Worm (Caenorhabditis elegans) whole organism, L4 larva: ENCODE measurements around the gene str-52.
A peak's percentile ranks its signal among the peaks of the same experiment; 100 is the strongest.

Source experiments
- D1046.2 ChIP-seq: fragments of 200-800 bp; sonication (Bioruptor generic); IDR thresholded peaks from 2 replicates; pipeline ENCODE4 v1.3.6; 2022; ENCODE audit warnings: missing genetic modification characterization, missing compliant biosample characterization
- F26F4.8 ChIP-seq: fragments of 200-800 bp; sonication (Bioruptor generic); conservative IDR thresholded peaks from 2 replicates; pipeline ENCODE4 v1.3.6; 2022; ENCODE audit warnings: missing genetic modification characterization, missing compliant biosample characterization
- F44E2.7 ChIP-seq: fragments of 200-800 bp; sonication (Bioruptor generic); IDR thresholded peaks from 2 replicates; pipeline ENCODE4 v2.1.2; 2022; ENCODE audit warnings: missing genetic modification characterization, missing compliant biosample characterization
- R02D3.7 ChIP-seq: fragments of 150-350 bp; sonication (generic microtip); optimal IDR thresholded peaks from 3 replicates; lab custom pipeline; 2014; ENCODE audit warnings: missing biosample characterization, missing genetic modification characterization
- T20F7.1 ChIP-seq: fragments of 200-800 bp; sonication (Bioruptor generic); optimal IDR thresholded peaks from 2 replicates; lab custom pipeline; 2018; ENCODE audit warnings: mild to moderate bottlenecking, missing genetic modification characterization, missing compliant biosample characterization
- T26A8.4 ChIP-seq: fragments of 200-800 bp; sonication (Bioruptor generic); IDR thresholded peaks from 2 replicates; pipeline ENCODE4 v1.3.6; 2022; ENCODE audit warnings: missing genetic modification characterization, missing compliant biosample characterization
- Y48G9A.11 ChIP-seq: fragments of 200-800 bp; sonication (Bioruptor generic); IDR thresholded peaks from 2 replicates; pipeline ENCODE4 v1.3.6; 2022; ENCODE audit warnings: missing genetic modification reagents, missing genetic modification characterization, missing compliant biosample characterization
- Y5F2A.4 ChIP-seq: fragments of 200-800 bp; sonication (Bioruptor generic); optimal IDR thresholded peaks from 2 replicates; lab custom pipeline; 2018; ENCODE audit warnings: mild to moderate bottlenecking, missing genetic modification characterization, missing compliant biosample characterization
- Y75B8A.6 ChIP-seq: fragments of 200-800 bp; sonication (Bioruptor generic); IDR thresholded peaks from 2 replicates; pipeline ENCODE4 v1.3.6; 2022; ENCODE audit warnings: missing genetic modification reagents, missing genetic modification characterization, missing compliant biosample characterization
- ZK337.2 ChIP-seq: fragments of 200-800 bp; sonication (Bioruptor generic); IDR thresholded peaks from 2 replicates; pipeline ENCODE4 v1.3.6; 2022; ENCODE audit warnings: missing genetic modification reagents, missing genetic modification characterization, missing compliant biosample characterization
- aha-1 ChIP-seq: fragments of 150-350 bp; peaks from one replicate; lab custom pipeline; 2014; ENCODE audit warnings: missing biosample characterization, missing genetic modification characterization
- ama-1 ChIP-seq: fragments of 150-350 bp; optimal IDR thresholded peaks from 2 replicates; lab custom pipeline; 2014; ENCODE audit warnings: inconsistent platforms, mixed read lengths
- arid-1 ChIP-seq: fragments of 200-800 bp; sonication (Bioruptor generic); conservative IDR thresholded peaks from 2 replicates; pipeline ENCODE4 v1.3.6; 2022; ENCODE audit warnings: missing genetic modification reagents, missing genetic modification characterization, missing compliant biosample characterization
- ceh-32 ChIP-seq: sonication (generic microtip); optimal IDR thresholded peaks from 2 replicates; lab custom pipeline; 2016; ENCODE audit warnings: mild to moderate bottlenecking, missing genetic modification characterization, missing compliant biosample characterization; ENCODE audit not compliant: poor library complexity
- ces-1 ChIP-seq: fragments of 150-350 bp; sonication (generic microtip); optimal IDR thresholded peaks from 4 replicates; lab custom pipeline; 2014; ENCODE audit warnings: missing biosample characterization, missing genetic modification reagents, missing genetic modification characterization
- cey-2 ChIP-seq: sonication (generic microtip); optimal IDR thresholded peaks from 3 replicates; lab custom pipeline; 2017; ENCODE audit warnings: missing genetic modification characterization, mild to moderate bottlenecking, missing compliant biosample characterization, antibody characterized with exemption, borderline replicate concordance; ENCODE audit not compliant: insufficient read depth
- ctbp-1 ChIP-seq: fragments of 200-800 bp; sonication (Bioruptor generic); IDR thresholded peaks from 2 replicates; pipeline ENCODE4 v1.3.6; 2022; ENCODE audit warnings: missing genetic modification reagents, missing genetic modification characterization, missing compliant biosample characterization
- dmd-6 ChIP-seq: fragments of 200-800 bp; sonication (Bioruptor generic); IDR thresholded peaks from 2 replicates; pipeline ENCODE4 v1.3.6; 2022; ENCODE audit warnings: missing genetic modification reagents, missing genetic modification characterization, missing compliant biosample characterization
- dmd-8 ChIP-seq: fragments of 200-800 bp; sonication (Bioruptor generic); IDR thresholded peaks from 2 replicates; pipeline ENCODE4 v1.3.6; 2022; ENCODE audit warnings: missing genetic modification characterization, missing compliant biosample characterization
- dmd-9 ChIP-seq: fragments of 200-800 bp; sonication (Bioruptor generic); IDR thresholded peaks from 2 replicates; pipeline ENCODE4 v1.3.6; 2022; ENCODE audit warnings: missing genetic modification reagents, missing genetic modification characterization, missing compliant biosample characterization
- duxl-1 ChIP-seq: sonication (generic microtip); optimal IDR thresholded peaks from 2 replicates; lab custom pipeline; 2016; ENCODE audit warnings: mild to moderate bottlenecking, missing genetic modification characterization, moderate library complexity, missing compliant biosample characterization; ENCODE audit not compliant: poor library complexity
- dve-1 ChIP-seq: sonication (generic microtip); optimal IDR thresholded peaks from 2 replicates; lab custom pipeline; 2017; ENCODE audit warnings: antibody characterized with exemption, mild to moderate bottlenecking, missing genetic modification characterization, missing compliant biosample characterization; ENCODE audit not compliant: insufficient read depth
- fos-1 ChIP-seq: fragments of 150-350 bp; optimal IDR thresholded peaks from 2 replicates; lab custom pipeline; 2014; ENCODE audit warnings: missing biosample characterization, missing genetic modification characterization
- gei-8 ChIP-seq: fragments of 200-800 bp; sonication (Bioruptor generic); optimal IDR thresholded peaks from 2 replicates; lab custom pipeline; 2018; ENCODE audit warnings: mild to moderate bottlenecking, missing genetic modification characterization, missing compliant biosample characterization
- hif-1 ChIP-seq, 2 experiments: sonication (generic microtip); optimal IDR thresholded peaks; 2 replicates each; lab custom pipeline; 2016 to 2017; ENCODE audit warnings: missing compliant biosample characterization in 2 of 2, missing genetic modification characterization in 2 of 2, missing genetic modification reagents in 2 of 2, missing genotype in 2 of 2, mild to moderate bottlenecking in 1 of 2
- hmg-1.1 ChIP-seq: fragments of 200-800 bp; sonication (Bioruptor generic); IDR thresholded peaks from 2 replicates; pipeline ENCODE4 v1.3.6; 2022; ENCODE audit warnings: missing genetic modification reagents, missing genetic modification characterization, missing compliant biosample characterization
- lin-29 ChIP-seq: fragments of 200-800 bp; sonication (Bioruptor generic); IDR thresholded peaks from 2 replicates; pipeline ENCODE4 v1.3.6; 2022; ENCODE audit warnings: missing genetic modification reagents, missing genetic modification characterization, missing compliant biosample characterization
- madf-9 ChIP-seq: fragments of 200-800 bp; sonication (Bioruptor generic); conservative IDR thresholded peaks from 2 replicates; pipeline ENCODE4 v1.3.6; 2022; ENCODE audit warnings: missing genetic modification reagents, missing genetic modification characterization, missing compliant biosample characterization
- mdt-29 ChIP-seq: fragments of 200-800 bp; sonication (Bioruptor generic); IDR thresholded peaks from 2 replicates; pipeline ENCODE4 v1.3.6; 2022; ENCODE audit warnings: missing genetic modification reagents, missing genetic modification characterization, missing compliant biosample characterization
- mxl-2 ChIP-seq: fragments of 200-800 bp; sonication (Bioruptor generic); conservative IDR thresholded peaks from 2 replicates; pipeline ENCODE4 v1.3.6; 2022; ENCODE audit warnings: missing genetic modification reagents, missing genetic modification characterization, missing compliant biosample characterization
- mxl-3 ChIP-seq: fragments of 200-800 bp; sonication (Bioruptor generic); optimal IDR thresholded peaks from 2 replicates; lab custom pipeline; 2018; ENCODE audit warnings: mild to moderate bottlenecking, missing genetic modification characterization, missing compliant biosample characterization
- nhr-237 ChIP-seq: sonication (generic microtip); optimal IDR thresholded peaks from 2 replicates; lab custom pipeline; 2017; ENCODE audit warnings: missing biosample characterization, missing genetic modification characterization
- nhr-25 ChIP-seq: sonication (generic microtip); optimal IDR thresholded peaks from 2 replicates; lab custom pipeline; 2017; ENCODE audit warnings: missing genetic modification characterization, mild to moderate bottlenecking, missing compliant biosample characterization, antibody characterized with exemption, moderate library complexity, borderline replicate concordance; ENCODE audit not compliant: insufficient read depth
- nhr-28 ChIP-seq: fragments of 150-350 bp; optimal IDR thresholded peaks from 2 replicates; lab custom pipeline; 2014; ENCODE audit warnings: missing biosample characterization, missing genetic modification characterization
- nhr-41 ChIP-seq: fragments of 200-800 bp; sonication (Bioruptor generic); IDR thresholded peaks from 2 replicates; pipeline ENCODE4 v1.3.6; 2022; ENCODE audit warnings: missing genetic modification reagents, missing genetic modification characterization, missing compliant biosample characterization
- nhr-42 ChIP-seq: fragments of 200-800 bp; sonication (Bioruptor generic); IDR thresholded peaks from 2 replicates; pipeline ENCODE4 v1.3.6; 2022; ENCODE audit warnings: missing genetic modification characterization, missing compliant biosample characterization
- nhr-76 ChIP-seq: fragments of 150-350 bp; optimal IDR thresholded peaks from 2 replicates; lab custom pipeline; 2014; ENCODE audit warnings: missing biosample characterization, missing genetic modification characterization
- nhr-77 ChIP-seq: fragments of 150-350 bp; optimal IDR thresholded peaks from 2 replicates; lab custom pipeline; 2014; ENCODE audit warnings: missing biosample characterization, missing genetic modification characterization
- php-3 ChIP-seq: fragments of 200-800 bp; sonication (Bioruptor generic); IDR thresholded peaks from 2 replicates; pipeline ENCODE4 v1.3.6; 2022; ENCODE audit warnings: missing genetic modification reagents, missing genetic modification characterization, missing compliant biosample characterization
- rbr-2 ChIP-seq: sonication (generic microtip); optimal IDR thresholded peaks from 2 replicates; lab custom pipeline; 2016; ENCODE audit warnings: missing genotype, missing genetic modification characterization, missing compliant biosample characterization
- set-16 ChIP-seq: fragments of 200-800 bp; sonication (Bioruptor generic); IDR thresholded peaks from 2 replicates; pipeline ENCODE4 v1.3.6; 2022; ENCODE audit warnings: missing genetic modification reagents, missing genetic modification characterization, missing compliant biosample characterization
- skn-1 ChIP-seq: fragments of 150-350 bp; optimal IDR thresholded peaks from 2 replicates; lab custom pipeline; 2014; ENCODE audit warnings: missing biosample characterization, missing genetic modification characterization
- snpc-1.2 ChIP-seq: fragments of 200-800 bp; sonication (Bioruptor generic); IDR thresholded peaks from 2 replicates; pipeline ENCODE4 v1.3.6; 2022; ENCODE audit warnings: missing genetic modification reagents, missing genetic modification characterization, missing compliant biosample characterization
- snpc-4 ChIP-seq: fragments of 150-350 bp; optimal IDR thresholded peaks from 2 replicates; lab custom pipeline; 2014; ENCODE audit warnings: missing biosample characterization, missing genetic modification characterization
- spr-1 ChIP-seq: sonication (generic microtip); optimal IDR thresholded peaks from 2 replicates; lab custom pipeline; 2016; ENCODE audit warnings: mild to moderate bottlenecking, missing genetic modification characterization, missing compliant biosample characterization
- tag-97 ChIP-seq: fragments of 200-800 bp; sonication (Bioruptor generic); IDR thresholded peaks from 2 replicates; pipeline ENCODE4 v1.3.6; 2022; ENCODE audit warnings: missing genetic modification characterization, missing compliant biosample characterization
- tra-1 ChIP-seq: fragments of 200-800 bp; sonication (Bioruptor generic); IDR thresholded peaks from 2 replicates; pipeline ENCODE4 v1.3.6; 2022; ENCODE audit warnings: missing genetic modification reagents, missing genetic modification characterization, missing compliant biosample characterization
- unc-130 ChIP-seq: sonication (generic microtip); optimal IDR thresholded peaks from 2 replicates; lab custom pipeline; 2016; ENCODE audit warnings: missing genetic modification reagents, missing genetic modification characterization, missing compliant biosample characterization
- unc-39 ChIP-seq: sonication (generic microtip); optimal IDR thresholded peaks from 2 replicates; lab custom pipeline; 2017; ENCODE audit warnings: missing biosample characterization, missing genetic modification characterization
- zip-11 ChIP-seq: fragments of 200-800 bp; sonication (Bioruptor generic); IDR thresholded peaks from 2 replicates; pipeline ENCODE4 v1.3.6; 2022; ENCODE audit warnings: missing genetic modification characterization, missing compliant biosample characterization
- ztf-7 ChIP-seq: fragments of 150-350 bp; optimal IDR thresholded peaks from 2 replicates; lab custom pipeline; 2014; ENCODE audit warnings: missing biosample characterization, missing genetic modification characterization

str-52 gene

ce11 chrV:2126996-2127585 is 18.9 kb downstream of the str-52 start, which contains the start of gene ldp-1 (continued):
- TF ChIP-seq dmd-9 (GFP tag; lab: Robert Waterston, UW) (peak; percentile 78), ZK337.2 (GFP tag; lab: Robert Waterston, UW) (peak; percentile 78), arid-1 (GFP tag; lab: Robert Waterston, UW) (no peak), F44E2.7 (GFP tag; lab: Robert Waterston, UW) (no peak), nhr-42 (GFP tag; lab: Robert Waterston, UW) (no peak), spr-1 (tag; lab: Kevin White, UChicago) (no peak), dve-1 (peak; percentile 20), gei-8 (GFP tag; lab: Kevin White, UChicago) (no peak), mdt-29 (GFP tag; lab: Robert Waterston, UW) (no peak), madf-9 (GFP tag; lab: Robert Waterston, UW) (0 out of 2 replicates have a peak, but pooled peaks have one; percentile 26), F26F4.8 (GFP tag; lab: Robert Waterston, UW) (no peak), fos-1 (tag; lab: Kevin White, UChicago) (no peak), duxl-1 (tag; lab: Kevin White, UChicago) (peak; percentile 58), set-16 (no peak), T20F7.1 (no peak), tra-1 (no peak), nhr-41 (no peak), Y5F2A.4 (GFP tag; lab: Kevin White, UChicago) (no peak), php-3 (GFP tag; lab: Robert Waterston, UW) (no peak), rbr-2 (tag; lab: Kevin White, UChicago) (peak; percentile 13), skn-1 (tag; lab: Kevin White, UChicago) (no peak), mxl-2 (GFP tag; lab: Robert Waterston, UW) (no peak), nhr-28 (peak; percentile 7), lin-29 (GFP tag; lab: Robert Waterston, UW) (no peak), mxl-3 (GFP tag; lab: Kevin White, UChicago) (no peak), T26A8.4 (GFP tag; lab: Robert Waterston, UW) (peak; percentile 56; the same call in 1 of the 2 replicates), unc-39 (tag; lab: Kevin White, UChicago) (no peak), dmd-6 (GFP tag; lab: Robert Waterston, UW) (peak; percentile 48), ctbp-1 (GFP tag; lab: Robert Waterston, UW) (no peak), nhr-76 (no peak), snpc-4 (tag; lab: Kevin White, UChicago) (no peak), ces-1 (no peak), aha-1 (tag; lab: Kevin White, UChicago) (no peak), cey-2 (tag; lab: Kevin White, UChicago) (no peak), zip-11 (no peak), Y48G9A.11 (no peak), snpc-1.2 (GFP tag; lab: Robert Waterston, UW) (no peak), ama-1 (lab: Kevin White, UChicago) (no peak), ceh-32 (tag; lab: Kevin White, UChicago) (no peak), ztf-7 (tag; lab: Kevin White, UChicago) (no peak), hmg-1.1 (no peak), nhr-77 (tag; lab: Kevin White, UChicago) (no peak), nhr-237 (no peak), R02D3.7 (tag; lab: Kevin White, UChicago) (no peak), dmd-8 (GFP tag; lab: Robert Waterston, UW) (no peak), Y75B8A.6 (GFP tag; lab: Robert Waterston, UW) (no peak), tag-97 (no peak), nhr-25 (no peak), D1046.2 (GFP tag; lab: Robert Waterston, UW) (no peak), hif-1 (tag; optimal IDR thresholded peaks at IDR 0.05; lab: Kevin White, UChicago) (peak in 1 of 2 experiments; percentile 78), unc-130 (GFP tag; lab: Kevin White, UChicago) (peak; percentile 31)
